Fruit fly (Drosophila melanogaster): ENCODE results near the gene Alms1a.

Gene Alms1a

DNA sequence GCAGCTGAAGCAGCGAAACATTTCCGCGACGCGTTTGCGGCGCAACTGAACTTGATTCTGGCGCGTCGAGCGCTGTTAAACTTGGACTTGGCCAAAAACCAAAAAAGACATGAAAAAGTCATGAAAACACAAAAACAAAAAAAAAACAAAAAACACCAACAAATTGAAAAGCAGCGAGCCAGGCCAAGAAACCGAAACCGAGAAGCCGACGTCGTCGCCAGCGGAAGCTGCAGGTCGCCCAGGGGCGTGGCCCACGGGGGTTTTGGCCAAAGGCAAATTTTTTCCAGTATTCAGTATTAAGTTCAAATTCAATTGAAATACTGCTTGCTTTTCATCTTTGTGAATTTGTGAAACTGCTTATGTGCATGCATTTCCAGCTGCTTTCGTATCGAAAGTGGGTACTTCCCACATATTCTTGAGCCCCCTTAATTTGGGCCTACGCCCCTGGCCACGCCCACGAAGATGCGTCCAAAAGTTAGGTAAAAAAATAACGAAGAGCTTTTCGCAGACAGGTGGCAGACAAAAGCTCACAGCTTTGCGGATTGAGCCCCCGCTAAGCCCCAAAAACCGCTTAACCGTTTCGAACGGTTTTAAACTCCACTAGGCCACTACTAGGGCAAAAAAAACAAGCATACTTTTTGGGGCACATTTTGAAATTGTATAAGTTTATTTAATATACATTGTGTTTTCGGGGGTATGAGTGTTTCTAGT, 31.0 kb upstream of the Alms1a start, which contains the start of gene CG3009:
TSS of gene CG3009 (minus strand) at position 51 of the 711 bp plus-strand sequence.
- TF ChIP-seq Hr4 (GFP tag; optimal IDR thresholded peaks at IDR 0.05) = peak; percentile 97
- TF ChIP-seq achi (GFP tag; optimal IDR thresholded peaks at IDR 0.05) = peak; percentile 97
- TF ChIP-seq CG11294 (GFP tag; IDR thresholded peaks at IDR 0.05) = peak; percentile 93
- TF ChIP-seq CG9139 (GFP tag; optimal IDR thresholded peaks at IDR 0.05) = peak; percentile 93
- peak; percentile 97 for TF ChIP-seq CG8319 (GFP tag; optimal IDR thresholded peaks at IDR 0.05)
- TF ChIP-seq fd59A (GFP tag; optimal IDR thresholded peaks at IDR 0.05) = peak; percentile 95
- TF ChIP-seq Blimp-1 (GFP tag; optimal IDR thresholded peaks at IDR 0.05) = peak; percentile 89
- peak; percentile 97 for TF ChIP-seq Sox14 (GFP tag; optimal IDR thresholded peaks at IDR 0.05)
- TF ChIP-seq Hr38 (GFP tag; optimal IDR thresholded peaks at IDR 0.05) = peak; percentile 58
- peak; percentile 93 for TF ChIP-seq dsx (GFP tag; optimal IDR thresholded peaks at IDR 0.05; ENCODE audit: poor library complexity, severe bottlenecking)
- peak; percentile 95 for TF ChIP-seq spab (GFP tag; optimal IDR thresholded peaks at IDR 0.05)
- TF ChIP-seq CG6808 (GFP tag; optimal IDR thresholded peaks at IDR 0.05) = peak; percentile 95
- peak; percentile 98 for TF ChIP-seq lz (GFP tag; optimal IDR thresholded peaks at IDR 0.05)
- peak; percentile 97 for TF ChIP-seq CG8632 (GFP tag; optimal IDR thresholded peaks at IDR 0.05)
- TF ChIP-seq Hr39 (GFP tag; optimal IDR thresholded peaks at IDR 0.05) = peak; percentile 98
- peak; percentile 96 for TF ChIP-seq Sox15 (GFP tag; optimal IDR thresholded peaks at IDR 0.05)
- peak; percentile 96 for TF ChIP-seq CG6854 (GFP tag; optimal IDR thresholded peaks at IDR 0.05)
- peak; percentile 96 for TF ChIP-seq Gug (GFP tag; IDR thresholded peaks at IDR 0.05)
- peak; percentile 98 for TF ChIP-seq Sox102F (GFP tag; optimal IDR thresholded peaks at IDR 0.05)
- TF ChIP-seq CG10669 (GFP tag; optimal IDR thresholded peaks at IDR 0.05) = peak; percentile 96
- peak; percentile 98 for TF ChIP-seq CG32006 (GFP tag; optimal IDR thresholded peaks at IDR 0.05)
- TF ChIP-seq Eip93F (GFP tag; optimal IDR thresholded peaks at IDR 0.05) = peak; percentile 79
- TF ChIP-seq ss (GFP tag; optimal IDR thresholded peaks at IDR 0.05) = peak; percentile 92 to 97
- peak; percentile 98 for TF ChIP-seq cyc (GFP tag; optimal IDR thresholded peaks at IDR 0.05)
- peak; percentile 97 for TF ChIP-seq dac (GFP tag; optimal IDR thresholded peaks at IDR 0.05)
- TF ChIP-seq CG6276 (GFP tag; optimal IDR thresholded peaks at IDR 0.05) = peak; percentile 95
- TF ChIP-seq svp (GFP tag) = peak; percentile 99
- TF ChIP-seq CG8119 (GFP tag; IDR thresholded peaks at IDR 0.05) = peak; percentile 98
- TF ChIP-seq CG6792 (GFP tag; optimal IDR thresholded peaks at IDR 0.05) = peak; percentile 99
- peak; percentile 98 for TF ChIP-seq CG3919 (GFP tag; optimal IDR thresholded peaks at IDR 0.05)
- TF ChIP-seq CG4318 (GFP tag; optimal IDR thresholded peaks at IDR 0.05) = peak; percentile 96
- TF ChIP-seq salr (GFP tag; optimal IDR thresholded peaks at IDR 0.05) = peak; percentile 90 to 94
- peak; percentile 96 for TF ChIP-seq CG1621 (tag; optimal IDR thresholded peaks at IDR 0.05)
- peak; percentile 95 for TF ChIP-seq CG16779 (tag; optimal IDR thresholded peaks at IDR 0.05)
- TF ChIP-seq eg (GFP tag; IDR thresholded peaks at IDR 0.05) = peak; percentile 98
- TF ChIP-seq vri (GFP tag; optimal IDR thresholded peaks at IDR 0.05) = peak; percentile 97
- peak; percentile 98 for TF ChIP-seq Smox (GFP tag; optimal IDR thresholded peaks at IDR 0.05)
- peak; percentile 95 for TF ChIP-seq fd85E (GFP tag; optimal IDR thresholded peaks at IDR 0.05)
- TF ChIP-seq CG11902 (GFP tag; optimal IDR thresholded peaks at IDR 0.05) = peak; percentile 97
- peak; percentile 98 for TF ChIP-seq CG7368 (GFP tag; optimal IDR thresholded peaks at IDR 0.05)
- peak; percentile 98 for TF ChIP-seq Ets21C (GFP tag; optimal IDR thresholded peaks at IDR 0.05)
- peak; percentile 96 for TF ChIP-seq Lpt (GFP tag; optimal IDR thresholded peaks at IDR 0.05)
- TF ChIP-seq Met (GFP tag; optimal IDR thresholded peaks at IDR 0.05) = peak; percentile 98
- peak; percentile 80 for TF ChIP-seq fkh (GFP tag; optimal IDR thresholded peaks at IDR 0.05)
- peak; percentile 98 for TF ChIP-seq CG6163 (GFP tag; IDR thresholded peaks at IDR 0.05)
- peak; percentile 98 for TF ChIP-seq CG31627 (GFP tag; optimal IDR thresholded peaks at IDR 0.05)
- TF ChIP-seq pdm3 (GFP tag; optimal IDR thresholded peaks at IDR 0.05) = peak; percentile 98
- peak; percentile 99 for TF ChIP-seq Eip78C (GFP tag)
- peak; percentile 97 for TF ChIP-seq acj6 (GFP tag; optimal IDR thresholded peaks at IDR 0.05)
- peak; percentile 94 for TF ChIP-seq CG3032 (tag; optimal IDR thresholded peaks at IDR 0.05)

All from whole organism, prepupa.